Worm (Caenorhabditis elegans) whole organism, young adult: ENCODE measurements around the gene cft-1.

ENCODE experiments used
- B0035.1 ChIP-seq: sonication (generic microtip); optimal IDR thresholded peaks from 2 replicates; lab custom pipeline; 2016; ENCODE audit warnings: missing genetic modification characterization, mild to moderate bottlenecking, missing compliant biosample characterization, missing genotype, missing genetic modification reagents
- C06A6.2 ChIP-seq: fragments of 200-800 bp; sonication (Bioruptor generic); conservative IDR thresholded peaks from 2 replicates; pipeline ENCODE4 v1.3.6; 2022; ENCODE audit warnings: missing genetic modification characterization, missing compliant biosample characterization
- C17E4.6 ChIP-seq: fragments of 200-800 bp; sonication (Bioruptor generic); IDR thresholded peaks from 2 replicates; pipeline ENCODE4 v1.3.6; 2022; ENCODE audit warnings: missing genetic modification reagents, missing genetic modification characterization, missing compliant biosample characterization
- F10E7.11 ChIP-seq: sonication (generic microtip); optimal IDR thresholded peaks from 2 replicates; lab custom pipeline; 2017; ENCODE audit warnings: mild to moderate bottlenecking, missing genetic modification characterization, moderate library complexity, missing compliant biosample characterization
- F23B12.7 ChIP-seq: sonication (generic microtip); optimal IDR thresholded peaks from 2 replicates; lab custom pipeline; 2017; ENCODE audit warnings: missing genetic modification characterization, mild to moderate bottlenecking, missing compliant biosample characterization, antibody characterized with exemption, moderate library complexity; ENCODE audit not compliant: insufficient read depth
- F39B2.1 ChIP-seq: fragments of 200-800 bp; sonication (Bioruptor generic); IDR thresholded peaks from 2 replicates; pipeline ENCODE4 v1.3.6; 2022; ENCODE audit warnings: missing genetic modification reagents, missing genetic modification characterization, missing compliant biosample characterization
- F52B5.7 ChIP-seq: sonication (generic microtip); optimal IDR thresholded peaks from 2 replicates; lab custom pipeline; 2016; ENCODE audit warnings: mild to moderate bottlenecking, missing genetic modification characterization, missing compliant biosample characterization
- F57A8.1 ChIP-seq: fragments of 200-800 bp; sonication (Bioruptor generic); optimal IDR thresholded peaks from 2 replicates; lab custom pipeline; 2018; ENCODE audit warnings: mild to moderate bottlenecking, missing genetic modification characterization, moderate library complexity, missing compliant biosample characterization
- F57C9.4 ChIP-seq: sonication (generic microtip); optimal IDR thresholded peaks from 2 replicates; lab custom pipeline; 2017; ENCODE audit warnings: mild to moderate bottlenecking, missing genetic modification characterization, missing compliant biosample characterization
- K11D2.4 ChIP-seq: fragments of 200-800 bp; sonication (Bioruptor generic); IDR thresholded peaks from 2 replicates; pipeline ENCODE4 v1.3.6; 2022; ENCODE audit warnings: missing genetic modification reagents, missing genetic modification characterization, missing compliant biosample characterization
- T07F8.4 ChIP-seq: sonication (generic microtip); optimal IDR thresholded peaks from 2 replicates; lab custom pipeline; 2016; ENCODE audit warnings: mild to moderate bottlenecking, missing genetic modification characterization, moderate library complexity, missing compliant biosample characterization
- Y67H2A.10 ChIP-seq: fragments of 200-800 bp; sonication (Bioruptor generic); conservative IDR thresholded peaks from 2 replicates; pipeline ENCODE4 v1.3.6; 2022; ENCODE audit warnings: missing genetic modification reagents, missing genetic modification characterization, missing compliant biosample characterization
- Y79H2A.3 ChIP-seq: fragments of 200-800 bp; sonication (Bioruptor generic); conservative IDR thresholded peaks from 2 replicates; pipeline ENCODE4 v1.3.6; 2022; ENCODE audit warnings: missing genetic modification reagents, missing genetic modification characterization, missing compliant biosample characterization
- ZK185.1 ChIP-seq: sonication (generic microtip); optimal IDR thresholded peaks from 2 replicates; lab custom pipeline; 2016; ENCODE audit warnings: mild to moderate bottlenecking, missing genetic modification characterization, missing compliant biosample characterization; ENCODE audit not compliant: poor library complexity, severe bottlenecking
- akir-1 ChIP-seq: fragments of 200-800 bp; sonication (Bioruptor generic); optimal IDR thresholded peaks from 2 replicates; lab custom pipeline; 2018; ENCODE audit warnings: mild to moderate bottlenecking, missing genetic modification characterization, moderate library complexity, missing compliant biosample characterization
- ama-1 ChIP-seq, 3 experiments: fragments of 150-350 bp in 1 of 3; sonication (generic microtip) in 2 of 3; optimal IDR thresholded peaks; 2 replicates each; lab custom pipeline; 2014 to 2018; ENCODE audit warnings: missing biosample characterization in 2 of 3, missing genetic modification characterization in 2 of 3, missing genetic modification reagents in 2 of 3
- attf-6 ChIP-seq: fragments of 200-800 bp; sonication (Bioruptor generic); IDR thresholded peaks from 2 replicates; pipeline ENCODE4 v1.3.6; 2022; ENCODE audit warnings: missing genetic modification reagents, missing genetic modification characterization, missing compliant biosample characterization
- bed-1 ChIP-seq: fragments of 200-800 bp; sonication (Bioruptor generic); IDR thresholded peaks from 2 replicates; pipeline ENCODE4 v1.3.6; 2022; ENCODE audit warnings: missing genetic modification reagents, missing genetic modification characterization, missing compliant biosample characterization
- bed-2 ChIP-seq: fragments of 200-800 bp; sonication (Bioruptor generic); IDR thresholded peaks from 2 replicates; pipeline ENCODE4 v1.3.6; 2022; ENCODE audit warnings: missing genetic modification reagents, missing genetic modification characterization, missing compliant biosample characterization
- cebp-1 ChIP-seq, 2 experiments: fragments of 200-800 bp in 1 of 2; sonication (Bioruptor generic) in 1 of 2; sonication (generic microtip) in 1 of 2; IDR thresholded peaks in 1 of 2; optimal IDR thresholded peaks in 1 of 2; 2 replicates each; pipeline versions ENCODE4 v1.3.6 to Lab custom; 2017 to 2022; ENCODE audit warnings: missing compliant biosample characterization in 2 of 2, missing genetic modification characterization in 2 of 2, mild to moderate bottlenecking in 1 of 2, missing genetic modification reagents in 1 of 2, moderate library complexity in 1 of 2
- ceh-27 ChIP-seq: fragments of 200-800 bp; sonication (Bioruptor generic); optimal IDR thresholded peaks from 2 replicates; lab custom pipeline; 2018; ENCODE audit warnings: mild to moderate bottlenecking, missing genetic modification characterization, moderate library complexity, missing compliant biosample characterization
- ceh-58 ChIP-seq: fragments of 200-800 bp; sonication (Bioruptor generic); IDR thresholded peaks from 2 replicates; pipeline ENCODE4 v1.3.6; 2022; ENCODE audit warnings: missing genetic modification characterization, missing compliant biosample characterization
- die-1 ChIP-seq: sonication (generic microtip); optimal IDR thresholded peaks from 2 replicates; lab custom pipeline; 2016; ENCODE audit warnings: missing genotype, mild to moderate bottlenecking, missing genetic modification characterization, missing compliant biosample characterization
- dox-1 ChIP-seq: fragments of 200-800 bp; sonication (Bioruptor generic); IDR thresholded peaks from 2 replicates; pipeline ENCODE4 v1.3.6; 2022; ENCODE audit warnings: missing genetic modification reagents, missing genetic modification characterization, missing compliant biosample characterization
- dpff-1 ChIP-seq: sonication (generic microtip); optimal IDR thresholded peaks from 2 replicates; lab custom pipeline; 2017; ENCODE audit warnings: mild to moderate bottlenecking, missing genetic modification characterization, missing compliant biosample characterization
- egl-18 ChIP-seq: fragments of 200-800 bp; sonication (Bioruptor generic); IDR thresholded peaks from 2 replicates; pipeline ENCODE4 v1.3.6; 2022; ENCODE audit warnings: missing genetic modification reagents, missing genetic modification characterization, missing compliant biosample characterization
- fkh-3 ChIP-seq: sonication (generic microtip); optimal IDR thresholded peaks from 2 replicates; lab custom pipeline; 2016; ENCODE audit warnings: mild to moderate bottlenecking, missing genetic modification characterization, missing compliant biosample characterization
- hrde-1 ChIP-seq: sonication (generic microtip); optimal IDR thresholded peaks from 2 replicates; lab custom pipeline; 2016; ENCODE audit warnings: missing genetic modification characterization, mild to moderate bottlenecking, missing compliant biosample characterization, moderate library complexity, missing genotype, missing genetic modification reagents, borderline replicate concordance
- lag-1 ChIP-seq: fragments of 200-800 bp; sonication (Bioruptor generic); IDR thresholded peaks from 2 replicates; pipeline ENCODE4 v1.3.6; 2022; ENCODE audit warnings: missing genetic modification reagents, missing genetic modification characterization, missing compliant biosample characterization
- let-607 ChIP-seq, 2 experiments: fragments of 200-800 bp in 1 of 2; sonication (Bioruptor generic) in 1 of 2; sonication (generic microtip) in 1 of 2; optimal IDR thresholded peaks; 2 replicates each; lab custom pipeline; 2016 to 2018; ENCODE audit warnings: mild to moderate bottlenecking in 2 of 2, missing compliant biosample characterization in 2 of 2, missing genetic modification characterization in 2 of 2, moderate library complexity in 2 of 2, missing genotype in 1 of 2
- lin-54 ChIP-seq: fragments of 200-800 bp; sonication (Bioruptor generic); optimal IDR thresholded peaks from 2 replicates; lab custom pipeline; 2018; ENCODE audit warnings: mild to moderate bottlenecking, missing genetic modification characterization, missing compliant biosample characterization
- lsl-1 ChIP-seq: fragments of 200-800 bp; sonication (Bioruptor generic); optimal IDR thresholded peaks from 2 replicates; lab custom pipeline; 2018; ENCODE audit warnings: mild to moderate bottlenecking, missing genetic modification characterization, moderate library complexity, missing compliant biosample characterization
- lsy-27 ChIP-seq: sonication (generic microtip); optimal IDR thresholded peaks from 2 replicates; lab custom pipeline; 2017; ENCODE audit warnings: missing genetic modification characterization, mild to moderate bottlenecking, missing compliant biosample characterization, antibody characterized with exemption, missing genotype, borderline replicate concordance; ENCODE audit not compliant: insufficient read depth
- madf-8 ChIP-seq: fragments of 200-800 bp; sonication (Bioruptor generic); conservative IDR thresholded peaks from 2 replicates; pipeline ENCODE4 v1.3.6; 2022; ENCODE audit warnings: missing genetic modification reagents, missing genetic modification characterization, missing compliant biosample characterization
- nfya-1 ChIP-seq: sonication (generic microtip); optimal IDR thresholded peaks from 2 replicates; lab custom pipeline; 2017; ENCODE audit warnings: antibody characterized with exemption, missing compliant biosample characterization, missing genetic modification characterization, borderline replicate concordance; ENCODE audit not compliant: insufficient read depth
- nfya-2 ChIP-seq: fragments of 200-800 bp; sonication (Bioruptor generic); IDR thresholded peaks from 2 replicates; pipeline ENCODE4 v1.3.6; 2022; ENCODE audit warnings: missing genetic modification reagents, missing genetic modification characterization, missing compliant biosample characterization
- nhr-80 ChIP-seq: sonication (generic microtip); optimal IDR thresholded peaks from 2 replicates; lab custom pipeline; 2016; ENCODE audit warnings: missing genetic modification characterization, missing compliant biosample characterization
- pbrm-1 ChIP-seq: fragments of 200-800 bp; sonication (Bioruptor generic); IDR thresholded peaks from 2 replicates; pipeline ENCODE4 v1.3.6; 2022; ENCODE audit warnings: missing genetic modification reagents, missing genetic modification characterization, missing compliant biosample characterization
- snpc-1.3 ChIP-seq: sonication (generic microtip); optimal IDR thresholded peaks from 2 replicates; lab custom pipeline; 2017; ENCODE audit warnings: missing genetic modification characterization, mild to moderate bottlenecking, missing compliant biosample characterization, antibody characterized with exemption, moderate library complexity, missing genotype, missing genetic modification reagents; ENCODE audit not compliant: insufficient read depth
- snpc-3.4 ChIP-seq: sonication (generic microtip); optimal IDR thresholded peaks from 2 replicates; lab custom pipeline; 2017; ENCODE audit warnings: missing genetic modification characterization, mild to moderate bottlenecking, missing compliant biosample characterization, antibody characterized with exemption, moderate library complexity, missing genotype, missing genetic modification reagents
- tbp1 ChIP-seq: fragments of 200-800 bp; sonication (Bioruptor generic); optimal IDR thresholded peaks from 2 replicates; lab custom pipeline; 2018; ENCODE audit warnings: mild to moderate bottlenecking, missing genetic modification characterization, missing compliant biosample characterization
- unc-130 ChIP-seq: sonication (generic microtip); optimal IDR thresholded peaks from 2 replicates; lab custom pipeline; 2016; ENCODE audit warnings: missing genetic modification reagents, missing genetic modification characterization, missing compliant biosample characterization
- xnd-1 ChIP-seq: sonication (generic microtip); optimal IDR thresholded peaks from 2 replicates; lab custom pipeline; 2016; ENCODE audit warnings: missing genotype, missing genetic modification reagents, missing genetic modification characterization, missing compliant biosample characterization
- ztf-18 ChIP-seq: sonication (generic microtip); optimal IDR thresholded peaks from 2 replicates; lab custom pipeline; 2016; ENCODE audit warnings: missing genotype, mild to moderate bottlenecking, missing genetic modification characterization, missing compliant biosample characterization
- ztf-25 ChIP-seq: fragments of 200-800 bp; sonication (Bioruptor generic); IDR thresholded peaks from 2 replicates; pipeline ENCODE4 v1.3.6; 2022; ENCODE audit warnings: missing genetic modification reagents, missing genetic modification characterization, missing compliant biosample characterization

The cft-1 gene

DNA sequence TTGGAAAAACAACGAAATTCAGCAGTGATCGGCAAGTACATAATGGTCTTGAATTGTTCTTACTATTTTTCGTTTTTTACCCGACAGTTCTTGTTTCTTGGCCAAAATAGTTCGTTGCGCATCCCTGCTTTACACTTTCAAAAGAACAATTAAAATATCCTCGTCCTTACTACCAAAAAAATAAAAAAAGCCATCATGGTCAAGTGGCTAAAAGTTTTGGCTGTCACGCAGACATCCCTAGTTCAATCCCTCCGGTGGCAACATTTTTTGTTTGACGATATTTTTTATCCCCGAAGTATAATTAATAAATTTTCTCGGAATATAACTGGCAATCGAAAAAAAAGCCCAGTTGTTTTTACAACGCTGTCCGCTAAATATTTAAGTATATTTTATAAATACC lies 53.3 kb downstream of the cft-1 start (continued):
- TF ChIP-seq tbp1 (GFP tag; lab: Kevin White, UChicago) (peak; percentile 88), lsy-27 (tag; lab: Kevin White, UChicago) (no peak), ztf-18 (tag; lab: Kevin White, UChicago) (peak; percentile 59), C17E4.6 (GFP tag; lab: Robert Waterston, UW) (peak; percentile 71), nhr-80 (tag; lab: Kevin White, UChicago) (no peak), bed-1 (GFP tag; lab: Robert Waterston, UW) (no peak), C06A6.2 (no peak), Y67H2A.10 (0 out of 2 replicates have a peak, but pooled peaks have one; percentile 9), let-607 (tag; optimal IDR thresholded peaks at IDR 0.05; lab: Kevin White, UChicago) (peak in 1 of 2 experiments; percentile 24), F23B12.7 (tag; lab: Kevin White, UChicago) (no peak), ama-1 (optimal IDR thresholded peaks at IDR 0.05; lab: Kevin White, UChicago) (no peak), ama-1 (GFP tag; optimal IDR thresholded peaks at IDR 0.05; lab: Kevin White, UChicago) (peak in 1 of 2 experiments; percentile 86), madf-8 (GFP tag; lab: Robert Waterston, UW) (no peak), pbrm-1 (GFP tag; lab: Robert Waterston, UW) (peak; percentile 68), B0035.1 (tag; lab: Kevin White, UChicago) (no peak), lin-54 (peak; percentile 56), ceh-58 (no peak), xnd-1 (tag; lab: Kevin White, UChicago) (peak; percentile 38), K11D2.4 (GFP tag; lab: Robert Waterston, UW) (no peak), F39B2.1 (GFP tag; lab: Robert Waterston, UW) (peak; percentile 80)
- TF ChIP-seq, all 124 proteins: peak for 60

DNA sequence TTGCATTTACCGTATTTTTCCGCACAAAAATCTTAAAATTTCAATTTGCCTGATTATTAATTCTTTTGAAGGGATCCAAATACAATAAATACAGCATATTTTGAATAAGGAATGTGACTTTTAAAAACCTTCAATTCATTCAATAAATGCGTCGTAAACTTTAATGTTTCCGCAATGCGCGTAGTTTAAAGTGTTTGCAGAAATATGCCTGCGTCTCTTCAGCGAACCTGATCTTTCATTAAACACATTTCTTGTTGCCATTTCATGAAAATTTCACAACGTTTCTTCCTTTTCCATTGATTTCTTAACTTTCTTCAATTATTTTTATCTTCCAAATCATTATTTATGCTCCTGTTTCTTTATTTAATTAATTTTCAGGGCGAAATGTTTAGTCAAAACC lies 53.7 kb downstream of the cft-1 start, which contains the start of gene vps-37:
TSS of gene vps-37 (plus strand) at position 378 of the 400 bp plus-strand sequence.
- no peak for TF ChIP-seq akir-1 (GFP tag; lab: Kevin White, UChicago)
- TF ChIP-seq ztf-25 (GFP tag; lab: Robert Waterston, UW): no peak
- TF ChIP-seq unc-130 (GFP tag; lab: Kevin White, UChicago): no peak
- no peak for TF ChIP-seq K11D2.4 (GFP tag; lab: Robert Waterston, UW)
- TF ChIP-seq C06A6.2: no peak
- TF ChIP-seq dox-1 (GFP tag; lab: Robert Waterston, UW): no peak
- no peak for TF ChIP-seq ceh-27 (GFP tag; lab: Kevin White, UChicago)
- TF ChIP-seq Y79H2A.3 (GFP tag; lab: Robert Waterston, UW): no peak
- no peak for TF ChIP-seq fkh-3
- no peak for TF ChIP-seq bed-2 (GFP tag; lab: Robert Waterston, UW)
- no peak for TF ChIP-seq F10E7.11
- no peak for TF ChIP-seq attf-6 (GFP tag; lab: Robert Waterston, UW)
- peak; percentile 77 for TF ChIP-seq ZK185.1
- TF ChIP-seq lag-1: no peak
- TF ChIP-seq lsl-1 (GFP tag; lab: Kevin White, UChicago): peak; percentile 48
- no peak for TF ChIP-seq ceh-58
- no peak for TF ChIP-seq F57C9.4
- TF ChIP-seq dpff-1 (tag; lab: Kevin White, UChicago): no peak
- no peak for TF ChIP-seq die-1 (tag; lab: Kevin White, UChicago)
- TF ChIP-seq snpc-1.3 (tag; lab: Kevin White, UChicago): no peak
- TF ChIP-seq nfya-2 (GFP tag; lab: Robert Waterston, UW): no peak
- TF ChIP-seq snpc-3.4 (tag; lab: Kevin White, UChicago): no peak
- TF ChIP-seq lin-54: peak; percentile 75
- TF ChIP-seq T07F8.4 (tag; lab: Kevin White, UChicago): no peak
- TF ChIP-seq cebp-1 (GFP tag; IDR thresholded peaks at IDR 0.05; lab: Robert Waterston, UW): peak; percentile 36; the same call in 1 of the 2 replicates
- TF ChIP-seq cebp-1 (tag; optimal IDR thresholded peaks at IDR 0.05; lab: Kevin White, UChicago): peak; percentile 83
- TF ChIP-seq hrde-1: no peak
- no peak for TF ChIP-seq egl-18
- TF ChIP-seq F57A8.1 (GFP tag; lab: Kevin White, UChicago): no peak
- no peak for TF ChIP-seq nfya-1 (tag; lab: Kevin White, UChicago)
- no peak for TF ChIP-seq F52B5.7 (tag; lab: Kevin White, UChicago)
